Worm (Caenorhabditis elegans): ENCODE measurements around the gene ZK370.4.

The ZK370.4 gene

ce11 chrIII:8689655-8690054 lies 41.6 kb downstream of the ZK370.4 start, which contains the start of gene B0303.4:
Gene B0303.4 (plus strand): TSS chrIII:8689850.
- TF ChIP-seq nfya-1 (tag; optimal IDR thresholded peaks at IDR 0.05; ENCODE audit: insufficient read depth): peak; percentile 77
- TF ChIP-seq pha-4 (tag; optimal IDR thresholded peaks at IDR 0.05): peak; percentile 88
- TF ChIP-seq nhr-12 (tag; optimal IDR thresholded peaks at IDR 0.05): no peak
- no peak for TF ChIP-seq ama-1 (optimal IDR thresholded peaks at IDR 0.05)
- TF ChIP-seq elt-3 (tag; optimal IDR thresholded peaks at IDR 0.05): no peak
- peak; percentile 10 for TF ChIP-seq nhr-25 (tag; optimal IDR thresholded peaks at IDR 0.05)
- TF ChIP-seq hmg-11 (tag; optimal IDR thresholded peaks at IDR 0.05): peak; percentile 55
- TF ChIP-seq ceh-82 (tag; optimal IDR thresholded peaks at IDR 0.05): no peak
- TF ChIP-seq lin-15B (tag; optimal IDR thresholded peaks at IDR 0.05): peak; percentile 67
- no peak for TF ChIP-seq egl-27 (tag; optimal IDR thresholded peaks at IDR 0.05)
- TF ChIP-seq skn-1 (tag; optimal IDR thresholded peaks at IDR 0.05): peak; percentile 74
- peak; percentile 66 for TF ChIP-seq snpc-4 (tag; optimal IDR thresholded peaks at IDR 0.05)
- TF ChIP-seq tbx-2 (tag; optimal IDR thresholded peaks at IDR 0.05): no peak
- peak; percentile 40 for TF ChIP-seq lin-39 (tag; optimal IDR thresholded peaks at IDR 0.05)
- TF ChIP-seq daf-12 (tag; optimal IDR thresholded peaks at IDR 0.05): no peak
- no peak for TF ChIP-seq nhr-28 (tag; optimal IDR thresholded peaks at IDR 0.05)
- TF ChIP-seq fos-1 (tag; optimal IDR thresholded peaks at IDR 0.05): no peak
- TF ChIP-seq nhr-237 (tag; optimal IDR thresholded peaks at IDR 0.05): no peak
- TF ChIP-seq jun-1 (tag; optimal IDR thresholded peaks at IDR 0.05): no peak
- peak; percentile 30 for TF ChIP-seq elt-2 (tag; optimal IDR thresholded peaks at IDR 0.05)
- TF ChIP-seq R02D3.7 (tag; optimal IDR thresholded peaks at IDR 0.05): no peak
- TF ChIP-seq mml-1 (tag; optimal IDR thresholded peaks at IDR 0.05): no peak
- no peak for TF ChIP-seq unc-62 (GFP tag; optimal IDR thresholded peaks at IDR 0.05)
- peak; percentile 34 for TF ChIP-seq nhr-23 (tag; optimal IDR thresholded peaks at IDR 0.05)
- no peak for TF ChIP-seq eor-1 (tag; optimal IDR thresholded peaks at IDR 0.05)
- TF ChIP-seq ceh-28 (tag; optimal IDR thresholded peaks at IDR 0.05): peak; percentile 54
- TF ChIP-seq egl-5 (tag; optimal IDR thresholded peaks at IDR 0.05): peak; percentile 49
- peak; percentile 18 for TF ChIP-seq pqm-1 (tag; optimal IDR thresholded peaks at IDR 0.05)

ce11 chrIII:8689143-8689542 lies 42.1 kb downstream of the ZK370.4 start:
- TF ChIP-seq nhr-43 (tag; optimal IDR thresholded peaks at IDR 0.05; ENCODE audit: poor library complexity, severe bottlenecking) (no peak), fos-1 (tag; optimal IDR thresholded peaks at IDR 0.05) (no peak), aly-2 (tag; optimal IDR thresholded peaks at IDR 0.05) (no peak), nhr-67 (tag; optimal IDR thresholded peaks at IDR 0.05) (no peak), eor-1 (tag; optimal IDR thresholded peaks at IDR 0.05) (no peak), nhr-23 (tag; optimal IDR thresholded peaks at IDR 0.05) (no peak), elt-2 (tag; optimal IDR thresholded peaks at IDR 0.05) (no peak), skn-1 (tag; optimal IDR thresholded peaks at IDR 0.05) (no peak), zag-1 (tag; optimal IDR thresholded peaks at IDR 0.05) (no peak), snpc-4 (tag; optimal IDR thresholded peaks at IDR 0.05) (no peak), ceh-9 (tag; optimal IDR thresholded peaks at IDR 0.05) (no peak), ceh-82 (tag; optimal IDR thresholded peaks at IDR 0.05) (no peak), pha-4 (tag; optimal IDR thresholded peaks at IDR 0.05) (no peak), elt-3 (tag; optimal IDR thresholded peaks at IDR 0.05) (no peak), tbx-2 (tag; optimal IDR thresholded peaks at IDR 0.05) (no peak), elt-1 (tag; optimal IDR thresholded peaks at IDR 0.05) (no peak)

ce11 chrIII:8688438-8688946 lies 42.7 kb downstream of the ZK370.4 start, which contains the start of gene hadb-1:
Gene hadb-1 (minus strand): TSS chrIII:8688488.
- peak; percentile 39 for TF ChIP-seq nhr-23 (tag; optimal IDR thresholded peaks at IDR 0.05)
- TF ChIP-seq unc-39 (tag; optimal IDR thresholded peaks at IDR 0.05): no peak
- TF ChIP-seq sea-2 (GFP tag; optimal IDR thresholded peaks at IDR 0.05): no peak
- TF ChIP-seq ceh-9 (tag; optimal IDR thresholded peaks at IDR 0.05): no peak
- TF ChIP-seq nhr-12 (tag; optimal IDR thresholded peaks at IDR 0.05): no peak
- peak; percentile 28 for TF ChIP-seq nfya-1 (tag; optimal IDR thresholded peaks at IDR 0.05; ENCODE audit: insufficient read depth)
- TF ChIP-seq aly-2 (tag; optimal IDR thresholded peaks at IDR 0.05): no peak
- no peak for TF ChIP-seq nhr-76 (tag; optimal IDR thresholded peaks at IDR 0.05)
- TF ChIP-seq daf-12 (tag; optimal IDR thresholded peaks at IDR 0.05): no peak
- peak in 1 of 2 experiments; percentile 33 for TF ChIP-seq eor-1 (tag; optimal IDR thresholded peaks at IDR 0.05)
- no peak for TF ChIP-seq ceh-16 (tag; optimal IDR thresholded peaks at IDR 0.05)
- TF ChIP-seq ceh-28 (tag; optimal IDR thresholded peaks at IDR 0.05): no peak
- no peak for TF ChIP-seq lsy-12 (tag; optimal IDR thresholded peaks at IDR 0.05)
- TF ChIP-seq mml-1 (tag; optimal IDR thresholded peaks at IDR 0.05): no peak
- no peak for TF ChIP-seq egl-5 (tag; optimal IDR thresholded peaks at IDR 0.05)
- no peak for TF ChIP-seq nhr-237 (tag; optimal IDR thresholded peaks at IDR 0.05)
- TF ChIP-seq ztf-4 (tag; optimal IDR thresholded peaks at IDR 0.05): no peak
- no peak for TF ChIP-seq zag-1 (tag; optimal IDR thresholded peaks at IDR 0.05)
- TF ChIP-seq R02D3.7 (tag; optimal IDR thresholded peaks at IDR 0.05): no peak
- TF ChIP-seq pha-4 (tag; optimal IDR thresholded peaks at IDR 0.05): no peak
- no peak for TF ChIP-seq nhr-11 (tag; optimal IDR thresholded peaks at IDR 0.05)
- peak; percentile 28 for TF ChIP-seq nhr-25 (tag; optimal IDR thresholded peaks at IDR 0.05)
- peak; percentile 55 for TF ChIP-seq nhr-43 (tag; optimal IDR thresholded peaks at IDR 0.05; ENCODE audit: poor library complexity, severe bottlenecking)
- TF ChIP-seq elt-3 (tag; optimal IDR thresholded peaks at IDR 0.05): no peak
- TF ChIP-seq elt-2 (tag; optimal IDR thresholded peaks at IDR 0.05): peak; percentile 75
- no peak for TF ChIP-seq ama-1 (optimal IDR thresholded peaks at IDR 0.05)
- no peak for TF ChIP-seq ztf-11 (tag; optimal IDR thresholded peaks at IDR 0.05)
- TF ChIP-seq nhr-28 (tag; optimal IDR thresholded peaks at IDR 0.05): no peak
- no peak for TF ChIP-seq fkh-10 (GFP tag; optimal IDR thresholded peaks at IDR 0.05)
- no peak for TF ChIP-seq mdl-1 (tag; optimal IDR thresholded peaks at IDR 0.05)
- no peak for TF ChIP-seq ZK546.5 (tag; optimal IDR thresholded peaks at IDR 0.05)
- no peak for TF ChIP-seq nhr-67 (tag; optimal IDR thresholded peaks at IDR 0.05)
- TF ChIP-seq elt-1 (tag; optimal IDR thresholded peaks at IDR 0.05): no peak
- no peak for TF ChIP-seq jun-1 (tag; optimal IDR thresholded peaks at IDR 0.05)
- TF ChIP-seq fos-1 (tag; optimal IDR thresholded peaks at IDR 0.05): no peak

Data from whole organism, L3 larva.